Fruit fly (Drosophila melanogaster): Measurements from ENCODE around the gene CG43102.
A peak's percentile ranks its signal among the peaks of the same experiment; 100 is the strongest.

Gene CG43102

DNA sequence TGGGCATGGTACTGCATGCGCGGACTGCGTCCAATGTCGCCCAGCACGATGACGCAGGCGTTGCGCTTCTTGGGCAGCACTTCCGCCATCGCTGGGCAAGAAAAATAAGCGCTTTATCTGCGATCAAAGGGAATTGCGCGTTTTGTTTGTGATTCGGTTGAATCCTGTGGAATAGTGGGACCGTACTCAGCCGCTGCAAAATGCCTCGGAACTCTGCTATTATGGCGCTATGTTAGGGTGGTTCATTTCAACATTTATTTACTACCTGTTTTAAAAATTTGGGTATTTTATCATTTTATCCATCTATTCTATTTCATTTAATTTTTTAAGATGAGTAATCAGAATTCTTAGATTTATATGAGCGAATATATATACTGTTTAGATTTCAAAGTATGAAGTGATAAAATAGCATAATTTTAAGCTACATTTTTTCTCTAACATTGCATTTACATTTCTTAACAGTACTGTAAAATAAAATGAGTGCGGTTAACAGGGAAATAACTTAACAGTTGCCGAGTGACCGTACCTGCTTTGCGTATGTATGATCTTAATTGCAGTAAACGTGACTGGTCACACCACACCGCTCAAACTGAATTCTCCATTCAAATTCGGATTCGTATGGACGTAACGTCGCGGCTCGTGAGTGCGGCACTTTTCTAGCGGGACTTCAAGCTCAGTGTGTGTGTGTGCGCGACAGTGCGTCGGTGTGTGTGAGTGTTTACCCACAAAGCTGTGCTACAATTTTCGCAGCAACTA lies 16.8 kb upstream of the CG43102 start, which contains the start of the genes Alg1 and tinc (continued):
- TF ChIP-seq CG9876 (GFP tag; optimal IDR thresholded peaks at IDR 0.05): no peak
- peak; percentile 46 for TF ChIP-seq CG6683 (GFP tag; optimal IDR thresholded peaks at IDR 0.05)
- no peak for TF ChIP-seq CG1647 (GFP tag; optimal IDR thresholded peaks at IDR 0.05)
- TF ChIP-seq CG13123 (GFP tag; optimal IDR thresholded peaks at IDR 0.05): peak; percentile 37
- TF ChIP-seq Ada2b (GFP tag; IDR thresholded peaks at IDR 0.05): no peak
- no peak for TF ChIP-seq trh (GFP tag; optimal IDR thresholded peaks at IDR 0.05)
- peak; percentile 56 for TF ChIP-seq Dek (tag; optimal IDR thresholded peaks at IDR 0.05)
- peak; percentile 6 for TF ChIP-seq Camta (GFP tag; optimal IDR thresholded peaks at IDR 0.05)
- no peak for TF ChIP-seq Ravus (GFP tag; IDR thresholded peaks at IDR 0.05)
- TF ChIP-seq cwo (GFP tag; optimal IDR thresholded peaks at IDR 0.05): peak; percentile 32
- no peak for TF ChIP-seq CG4854 (GFP tag; optimal IDR thresholded peaks at IDR 0.05)
- peak; percentile 53 for TF ChIP-seq CG9437 (GFP tag; optimal IDR thresholded peaks at IDR 0.05)
- TF ChIP-seq tap (tag; optimal IDR thresholded peaks at IDR 0.05): peak; percentile 70
- TF ChIP-seq CG10267 (tag; optimal IDR thresholded peaks at IDR 0.05): peak; percentile 78
- TF ChIP-seq CG7357 (GFP tag; IDR thresholded peaks at IDR 0.05): 0 out of 3 replicates have a peak, but pooled peaks have one; percentile 58
- TF ChIP-seq Fer1 (GFP tag; optimal IDR thresholded peaks at IDR 0.05): peak; percentile 65
- peak; percentile 46 for TF ChIP-seq exex (tag; optimal IDR thresholded peaks at IDR 0.05)
- no peak for TF ChIP-seq CG4404 (GFP tag; IDR thresholded peaks at IDR 0.05)
- TF ChIP-seq row (GFP tag; IDR thresholded peaks at IDR 0.05): peak; percentile 85
- TF ChIP-seq CG32767 (GFP tag; IDR thresholded peaks at IDR 0.05): peak; percentile 13; the same call in 1 of the 2 replicates
- 0 out of 2 replicates have a peak, but pooled peaks have one; percentile 4 for TF ChIP-seq CG11247 (GFP tag; IDR thresholded peaks at IDR 0.05)
- no peak for TF ChIP-seq CG10274 (GFP tag; optimal IDR thresholded peaks at IDR 0.05)
- TF ChIP-seq ap (GFP tag; IDR thresholded peaks at IDR 0.05): no peak
- TF ChIP-seq Dbx (GFP tag; IDR thresholded peaks at IDR 0.05): peak; percentile 19; the same call in 1 of the 3 replicates
- peak; percentile 0 for TF ChIP-seq pum (GFP tag; optimal IDR thresholded peaks at IDR 0.05)
- peak; percentile 24 for TF ChIP-seq Dip3 (GFP tag; optimal IDR thresholded peaks at IDR 0.05)
- no peak for TF ChIP-seq yki (optimal IDR thresholded peaks at IDR 0.05)
- no peak for TF ChIP-seq ATbp (GFP tag; optimal IDR thresholded peaks at IDR 0.05)
- no peak for TF ChIP-seq maf-S (GFP tag; optimal IDR thresholded peaks at IDR 0.05)
- TF ChIP-seq tgo (GFP tag; IDR thresholded peaks at IDR 0.05): peak; percentile 56; the same call in 2 of the 3 replicates
- no peak for TF ChIP-seq Atf-2 (GFP tag; optimal IDR thresholded peaks at IDR 0.05)
- no peak for TF ChIP-seq CG5245 (GFP tag; optimal IDR thresholded peaks at IDR 0.05)
- TF ChIP-seq schlank (tag; optimal IDR thresholded peaks at IDR 0.05): no peak
- TF ChIP-seq HmgD (GFP tag; optimal IDR thresholded peaks at IDR 0.05): peak; percentile 20
- peak; percentile 24 for TF ChIP-seq sd (tag; optimal IDR thresholded peaks at IDR 0.05)
- peak; percentile 91 for TF ChIP-seq Jarid2 (GFP tag; optimal IDR thresholded peaks at IDR 0.05)
- TF ChIP-seq chm (GFP tag; IDR thresholded peaks at IDR 0.05): peak; percentile 72
- peak; percentile 80 for TF ChIP-seq grau (tag; optimal IDR thresholded peaks at IDR 0.05)
- peak; percentile 64 for TF ChIP-seq Hr3 (GFP tag; optimal IDR thresholded peaks at IDR 0.05)
- no peak for TF ChIP-seq tna (GFP tag; IDR thresholded peaks at IDR 0.05; ENCODE audit: partially characterized antibody)
- TF ChIP-seq CG9215 (GFP tag; IDR thresholded peaks at IDR 0.05): 0 out of 2 replicates have a peak, but pooled peaks have one; percentile 25
- TF ChIP-seq ac (GFP tag; optimal IDR thresholded peaks at IDR 0.05): no peak
- no peak for TF ChIP-seq ara (GFP tag; IDR thresholded peaks at IDR 0.05)
- TF ChIP-seq Awh (GFP tag; IDR thresholded peaks at IDR 0.05): peak; percentile 25; the same call in 1 of the 2 replicates
- peak; percentile 73 for TF ChIP-seq CG10543 (GFP tag; optimal IDR thresholded peaks at IDR 0.05)
- peak; percentile 27 for TF ChIP-seq CG2202 (tag; optimal IDR thresholded peaks at IDR 0.05)
- no peak for TF ChIP-seq CG10321 (GFP tag; IDR thresholded peaks at IDR 0.05)
- TF ChIP-seq phol (tag; optimal IDR thresholded peaks at IDR 0.05): peak; percentile 79
- no peak; the same call in 1 of the 2 replicates for TF ChIP-seq hbn (GFP tag; IDR thresholded peaks at IDR 0.05; ENCODE audit: partially characterized antibody)
- peak; percentile 63 for TF ChIP-seq CG13624 (GFP tag; optimal IDR thresholded peaks at IDR 0.05)

Measured in whole organism, embryonic.